Worm (Caenorhabditis elegans): ENCODE results near the gene mex-6.

Gene mex-6

ce11 chrII:9523539-9524224 lies at the start of gene mex-6:
Gene mex-6, plus strand, starts transcription at chrII:9524174.
- TF ChIP-seq pax-1 (tag; optimal IDR thresholded peaks at IDR 0.05) (no peak), C08G9.2 (tag; optimal IDR thresholded peaks at IDR 0.05) (no peak), hlh-30 (tag; optimal IDR thresholded peaks at IDR 0.05; ENCODE audit: insufficient read depth) (no peak), che-1 (tag; optimal IDR thresholded peaks at IDR 0.05) (no peak)

DNA sequence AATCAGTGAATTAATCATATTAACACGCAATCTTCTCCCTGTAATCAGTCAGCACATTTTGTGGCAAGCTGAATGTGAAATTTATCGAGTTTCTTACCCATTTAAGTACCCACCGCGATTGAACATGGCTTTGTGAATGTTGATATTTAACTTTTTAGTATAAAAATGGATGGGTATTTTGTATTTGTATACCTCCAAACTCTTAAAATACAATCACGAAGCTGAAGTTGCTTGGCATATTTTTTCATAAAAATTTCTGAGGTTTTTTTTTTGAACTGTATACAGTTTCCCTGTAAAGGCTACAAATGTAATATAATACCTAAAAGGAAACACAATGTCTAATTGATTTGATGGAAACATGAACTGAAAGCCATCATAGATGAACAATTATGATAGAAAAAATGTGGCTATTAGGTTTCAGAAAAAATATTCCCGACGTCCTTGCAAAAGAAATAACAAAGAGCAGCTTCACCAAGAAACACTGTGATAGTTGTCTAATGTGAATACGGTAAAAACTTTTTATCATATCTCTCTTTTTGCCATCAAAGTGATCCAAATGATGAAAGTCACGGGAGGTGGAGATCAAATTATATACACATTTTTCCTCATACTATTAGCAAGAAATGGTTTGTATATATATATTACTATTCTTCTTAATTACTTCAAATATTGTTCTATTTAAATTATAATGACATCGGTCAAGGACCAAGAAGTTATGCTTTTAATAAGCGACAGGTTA lies 49.4 kb upstream of the mex-6 start, which contains the start of the genes chil-25 and chil-26:
Gene chil-25 (minus strand): TSS at position 101 of the 739 bp plus-strand sequence.
Gene chil-26 (plus strand): TSS at position 689 of the 739 bp plus-strand sequence.
- TF ChIP-seq sox-2 (GFP tag; IDR thresholded peaks at IDR 0.05) = no peak
- TF ChIP-seq ama-1 (optimal IDR thresholded peaks at IDR 0.05) = no peak
- no peak for TF ChIP-seq hlh-15 (tag; optimal IDR thresholded peaks at IDR 0.05)
- TF ChIP-seq ceh-22 (tag; optimal IDR thresholded peaks at IDR 0.05) = no peak
- TF ChIP-seq ceh-48 (tag; optimal IDR thresholded peaks at IDR 0.05) = no peak
- TF ChIP-seq tbx-7 (tag; optimal IDR thresholded peaks at IDR 0.05) = no peak
- no peak for TF ChIP-seq pha-4 (tag; optimal IDR thresholded peaks at IDR 0.05)
- no peak for TF ChIP-seq sox-4 (tag; optimal IDR thresholded peaks at IDR 0.05)
- TF ChIP-seq che-1 (tag; optimal IDR thresholded peaks at IDR 0.05) = no peak
- no peak for TF ChIP-seq fkh-10 (GFP tag; optimal IDR thresholded peaks at IDR 0.05)
- TF ChIP-seq ceh-31 (tag; optimal IDR thresholded peaks at IDR 0.05) = no peak

DNA sequence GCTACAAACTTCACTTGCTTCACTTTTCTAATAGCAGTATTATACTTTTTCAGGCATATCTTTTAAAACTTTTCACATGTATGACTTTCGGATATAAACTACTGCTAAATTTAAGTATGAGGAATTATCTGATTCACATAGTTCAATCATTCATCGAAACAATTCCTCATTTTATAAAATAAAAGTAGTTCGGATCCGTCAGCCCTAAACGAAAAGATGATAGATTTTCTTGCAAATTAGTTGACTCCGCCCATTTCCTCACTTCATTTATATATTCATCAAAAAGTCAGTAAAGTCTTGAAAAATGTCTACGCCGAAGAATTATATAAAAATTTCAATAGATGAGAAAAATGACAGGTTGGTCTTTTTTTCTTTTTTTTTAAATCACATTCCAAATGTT lies 46.4 kb upstream of the mex-6 start, which contains the start of gene chil-27:
Gene chil-27 (plus strand): TSS at position 301 of the 400 bp plus-strand sequence.
- TF ChIP-seq ceh-48 (tag; optimal IDR thresholded peaks at IDR 0.05) = no peak
- TF ChIP-seq ceh-34 (tag; optimal IDR thresholded peaks at IDR 0.05) = no peak
- no peak for TF ChIP-seq dve-1 (tag; optimal IDR thresholded peaks at IDR 0.05)
- no peak for TF ChIP-seq eyg-1 (tag; optimal IDR thresholded peaks at IDR 0.05)
- no peak for TF ChIP-seq ceh-2 (tag; optimal IDR thresholded peaks at IDR 0.05)
- TF ChIP-seq odd-2 (tag; optimal IDR thresholded peaks at IDR 0.05) = no peak
- no peak for TF ChIP-seq ceh-31 (tag; optimal IDR thresholded peaks at IDR 0.05)
- TF ChIP-seq ceh-18 (tag; optimal IDR thresholded peaks at IDR 0.05) = no peak
- TF ChIP-seq hlh-30 (tag; optimal IDR thresholded peaks at IDR 0.05; ENCODE audit: insufficient read depth) = no peak
- no peak for TF ChIP-seq ceh-6 (GFP tag; optimal IDR thresholded peaks at IDR 0.05)
- TF ChIP-seq ceh-19 (GFP tag; optimal IDR thresholded peaks at IDR 0.05) = no peak
- TF ChIP-seq mec-3 (tag; optimal IDR thresholded peaks at IDR 0.05; ENCODE audit: borderline replicate concordance) = no peak
- no peak for TF ChIP-seq pat-9 (tag; optimal IDR thresholded peaks at IDR 0.05)
- no peak for TF ChIP-seq pros-1 (tag; optimal IDR thresholded peaks at IDR 0.05)
- TF ChIP-seq nhr-232 (tag; optimal IDR thresholded peaks at IDR 0.05) = no peak
- TF ChIP-seq unc-3 (GFP tag; conservative IDR thresholded peaks at IDR 0.05) = no peak
- TF ChIP-seq unc-3 (tag; optimal IDR thresholded peaks at IDR 0.05) = no peak
- no peak for TF ChIP-seq elt-2 (tag; optimal IDR thresholded peaks at IDR 0.05)

ce11 chrII:9480006-9480405 lies 44.0 kb upstream of the mex-6 start, which contains the start of gene T19H5.7:
Gene T19H5.7, minus strand, starts transcription at chrII:9480106.
- TF ChIP-seq unc-55 (GFP tag; optimal IDR thresholded peaks at IDR 0.05) = no peak
- TF ChIP-seq dmd-4 (tag; optimal IDR thresholded peaks at IDR 0.05; ENCODE audit: borderline replicate concordance) = no peak
- no peak for TF ChIP-seq nfya-1 (tag; optimal IDR thresholded peaks at IDR 0.05)
- no peak for TF ChIP-seq lin-11 (tag; optimal IDR thresholded peaks at IDR 0.05)
- no peak for TF ChIP-seq elt-2 (tag; optimal IDR thresholded peaks at IDR 0.05)
- TF ChIP-seq odd-2 (tag; optimal IDR thresholded peaks at IDR 0.05) = no peak
- no peak for TF ChIP-seq ceh-45 (GFP tag; IDR thresholded peaks at IDR 0.05)
- no peak for TF ChIP-seq unc-3 (GFP tag; conservative IDR thresholded peaks at IDR 0.05)
- TF ChIP-seq unc-3 (tag; optimal IDR thresholded peaks at IDR 0.05) = no peak
- TF ChIP-seq ceh-30 (tag; optimal IDR thresholded peaks at IDR 0.05) = no peak
- no peak for TF ChIP-seq che-1 (tag; optimal IDR thresholded peaks at IDR 0.05)
- no peak for TF ChIP-seq pha-2 (tag; optimal IDR thresholded peaks at IDR 0.05)
- no peak for TF ChIP-seq mec-3 (tag; optimal IDR thresholded peaks at IDR 0.05; ENCODE audit: borderline replicate concordance)
- TF ChIP-seq hlh-6 (tag; optimal IDR thresholded peaks at IDR 0.05) = no peak
- no peak for TF ChIP-seq pax-1 (tag; optimal IDR thresholded peaks at IDR 0.05)

Measured in whole organism, late embryonic.